Worm (Caenorhabditis elegans) whole organism, early embryonic: Measurements from ENCODE around the gene C25G6.4.

Experiments used
- B0310.2 ChIP-seq: sonication (generic microtip); optimal IDR thresholded peaks from 2 replicates; lab custom pipeline; 2016; ENCODE audit warnings: mild to moderate bottlenecking, missing genetic modification characterization, missing compliant biosample characterization
- F13C5.2 ChIP-seq: sonication (generic microtip); optimal IDR thresholded peaks from 2 replicates; lab custom pipeline; 2017; ENCODE audit warnings: mild to moderate bottlenecking, missing genetic modification characterization, inconsistent platforms, missing compliant biosample characterization
- aly-1 ChIP-seq: sonication (generic microtip); optimal IDR thresholded peaks from 2 replicates; lab custom pipeline; 2016; ENCODE audit warnings: missing genetic modification characterization, missing compliant biosample characterization
- ama-1 ChIP-seq: fragments of 150-350 bp; optimal IDR thresholded peaks from 2 replicates; lab custom pipeline; 2014
- ceh-13 ChIP-seq: fragments of 200-800 bp; sonication (Bioruptor generic); optimal IDR thresholded peaks from 2 replicates; lab custom pipeline; 2018; ENCODE audit warnings: mild to moderate bottlenecking, missing genetic modification characterization, missing compliant biosample characterization
- ceh-36 ChIP-seq: sonication (generic microtip); optimal IDR thresholded peaks from 2 replicates; lab custom pipeline; 2016; ENCODE audit warnings: missing genetic modification characterization, inconsistent platforms, missing compliant biosample characterization
- ets-7 ChIP-seq: sonication (generic microtip); optimal IDR thresholded peaks from 2 replicates; lab custom pipeline; 2016; ENCODE audit warnings: missing genotype, missing genetic modification characterization, missing compliant biosample characterization
- flt-1 ChIP-seq: fragments of 200-800 bp; sonication (Bioruptor generic); IDR thresholded peaks from 2 replicates; pipeline ENCODE4 v1.3.6; 2022; ENCODE audit warnings: missing genetic modification characterization, missing compliant biosample characterization
- hmbx-1 ChIP-seq: sonication (generic microtip); optimal IDR thresholded peaks from 2 replicates; lab custom pipeline; 2016; ENCODE audit warnings: mild to moderate bottlenecking, missing genetic modification characterization, missing compliant biosample characterization
- hmg-4 ChIP-seq: fragments of 200-800 bp; sonication (Bioruptor generic); optimal IDR thresholded peaks from 2 replicates; lab custom pipeline; 2018; ENCODE audit warnings: mild to moderate bottlenecking, missing genetic modification characterization, missing compliant biosample characterization
- hnd-1 ChIP-seq: sonication (generic microtip); optimal IDR thresholded peaks from 2 replicates; lab custom pipeline; 2016; ENCODE audit warnings: missing genetic modification characterization, missing compliant biosample characterization
- pes-1 ChIP-seq: fragments of 200-800 bp; sonication (Bioruptor generic); IDR thresholded peaks from 2 replicates; pipeline ENCODE4 v1.3.6; 2022; ENCODE audit warnings: missing genetic modification reagents, missing genetic modification characterization, missing compliant biosample characterization
- scrt-1 ChIP-seq: fragments of 200-800 bp; sonication (Bioruptor generic); IDR thresholded peaks from 2 replicates; pipeline ENCODE4 v1.3.6; 2022; ENCODE audit warnings: missing genetic modification characterization, missing compliant biosample characterization
- sea-1 ChIP-seq: fragments of 200-800 bp; sonication (Bioruptor generic); conservative IDR thresholded peaks from 2 replicates; pipeline ENCODE4 v1.3.6; 2022; ENCODE audit warnings: missing genetic modification characterization, missing compliant biosample characterization
- tbx-11 ChIP-seq: fragments of 200-800 bp; sonication (Bioruptor generic); IDR thresholded peaks from 2 replicates; pipeline ENCODE4 v1.3.6; 2022; ENCODE audit warnings: missing genetic modification characterization, missing compliant biosample characterization
- tbx-37 ChIP-seq: fragments of 200-800 bp; sonication (Bioruptor generic); conservative IDR thresholded peaks from 2 replicates; pipeline ENCODE4 v1.3.6; 2022; ENCODE audit warnings: missing genetic modification reagents, missing genetic modification characterization, missing compliant biosample characterization
- tra-4 ChIP-seq: sonication (generic microtip); optimal IDR thresholded peaks from 2 replicates; lab custom pipeline; 2017; ENCODE audit warnings: missing genetic modification characterization, missing compliant biosample characterization

Gene C25G6.4

ce11 chrX:1249738-1250137 lies at the start of gene C25G6.4:
C25G6.4 (minus strand) TSS chrX:1249838.
- TF ChIP-seq pes-1 (GFP tag; lab: Robert Waterston, UW) (no peak), B0310.2 (tag; lab: Kevin White, UChicago) (no peak), flt-1 (GFP tag; lab: Robert Waterston, UW) (no peak), ceh-36 (tag; lab: Kevin White, UChicago) (no peak), ceh-13 (GFP tag; lab: Kevin White, UChicago) (no peak), tra-4 (tag; lab: Kevin White, UChicago) (no peak), ama-1 (lab: Kevin White, UChicago) (no peak), ets-7 (tag; lab: Kevin White, UChicago) (no peak), scrt-1 (no peak), tbx-11 (GFP tag; lab: Robert Waterston, UW) (no peak), hmbx-1 (no peak), tbx-37 (no peak), aly-1 (no peak), hnd-1 (tag; lab: Kevin White, UChicago) (no peak), F13C5.2 (no peak), sea-1 (GFP tag; lab: Robert Waterston, UW) (no peak), hmg-4 (GFP tag; lab: Kevin White, UChicago) (no peak)

ce11 chrX:1295713-1296112 lies 46.1 kb upstream of the C25G6.4 start:
- no peak for TF ChIP-seq scrt-1

- TF ChIP-seq B0310.2 (tag; lab: Kevin White, UChicago) (no peak), tbx-37 (no peak), scrt-1 (no peak), hmg-4 (GFP tag; lab: Kevin White, UChicago) (no peak), flt-1 (GFP tag; lab: Robert Waterston, UW) (no peak), ceh-36 (tag; lab: Kevin White, UChicago) (no peak), hnd-1 (tag; lab: Kevin White, UChicago) (no peak), hmbx-1 (no peak), ceh-13 (GFP tag; lab: Kevin White, UChicago) (no peak), tra-4 (tag; lab: Kevin White, UChicago) (no peak), tbx-11 (GFP tag; lab: Robert Waterston, UW) (no peak), pes-1 (GFP tag; lab: Robert Waterston, UW) (no peak), F13C5.2 (no peak), sea-1 (GFP tag; lab: Robert Waterston, UW) (no peak), aly-1 (no peak)
Measured at ce11 chrX:1294607-1295303, 45.1 kb upstream of the C25G6.4 start, which contains the start of gene dop-4. dop-4 (plus strand) TSS chrX:1295253.

ce11 chrX:1293471-1293870 lies 43.8 kb upstream of the C25G6.4 start:
- TF ChIP-seq tbx-37 = no peak
- TF ChIP-seq ceh-13 (GFP tag; lab: Kevin White, UChicago) = no peak
- no peak for TF ChIP-seq scrt-1
- TF ChIP-seq hmbx-1 = no peak
- no peak for TF ChIP-seq aly-1

ce11 chrX:1292894-1293293 lies 43.3 kb upstream of the C25G6.4 start:
- TF ChIP-seq sea-1 (GFP tag; lab: Robert Waterston, UW) (no peak), flt-1 (GFP tag; lab: Robert Waterston, UW) (no peak), B0310.2 (tag; lab: Kevin White, UChicago) (no peak)

- TF ChIP-seq ceh-13 (GFP tag; lab: Kevin White, UChicago) = no peak
- no peak for TF ChIP-seq pes-1 (GFP tag; lab: Robert Waterston, UW)
- TF ChIP-seq F13C5.2 = no peak
- TF ChIP-seq hmbx-1 = no peak
- no peak for TF ChIP-seq ceh-36 (tag; lab: Kevin White, UChicago)
- no peak for TF ChIP-seq ets-7 (tag; lab: Kevin White, UChicago)
- TF ChIP-seq ama-1 (lab: Kevin White, UChicago) = no peak
- TF ChIP-seq hnd-1 (tag; lab: Kevin White, UChicago) = no peak
- TF ChIP-seq tbx-37 = no peak
- no peak for TF ChIP-seq sea-1 (GFP tag; lab: Robert Waterston, UW)
- no peak for TF ChIP-seq hmg-4 (GFP tag; lab: Kevin White, UChicago)
- TF ChIP-seq aly-1 = no peak
- no peak for TF ChIP-seq flt-1 (GFP tag; lab: Robert Waterston, UW)
- TF ChIP-seq tbx-11 (GFP tag; lab: Robert Waterston, UW) = no peak
- no peak for TF ChIP-seq scrt-1
- no peak for TF ChIP-seq B0310.2 (tag; lab: Kevin White, UChicago)
- no peak for TF ChIP-seq tra-4 (tag; lab: Kevin White, UChicago)
Measured at ce11 chrX:1272539-1272938, 22.9 kb upstream of the C25G6.4 start, which contains the start of gene C52B11.5. C52B11.5 (plus strand) TSS chrX:1272788.

ce11 chrX:1270598-1270997 lies 21.0 kb upstream of the C25G6.4 start, which contains the start of gene C25G6.1:
C25G6.1 (plus strand) TSS chrX:1270898.
- no peak for TF ChIP-seq ceh-36 (tag; lab: Kevin White, UChicago)
- TF ChIP-seq hmbx-1 = no peak
- TF ChIP-seq pes-1 (GFP tag; lab: Robert Waterston, UW) = no peak
- TF ChIP-seq ets-7 (tag; lab: Kevin White, UChicago) = no peak
- TF ChIP-seq sea-1 (GFP tag; lab: Robert Waterston, UW) = no peak
- no peak for TF ChIP-seq flt-1 (GFP tag; lab: Robert Waterston, UW)
- TF ChIP-seq ceh-13 (GFP tag; lab: Kevin White, UChicago) = no peak
- TF ChIP-seq tra-4 (tag; lab: Kevin White, UChicago) = no peak
- TF ChIP-seq scrt-1 = no peak
- TF ChIP-seq F13C5.2 = no peak
- TF ChIP-seq aly-1 = no peak
- TF ChIP-seq ama-1 (lab: Kevin White, UChicago) = no peak
- no peak for TF ChIP-seq tbx-11 (GFP tag; lab: Robert Waterston, UW)

- TF ChIP-seq tbx-37 (no peak), aly-1 (no peak), scrt-1 (no peak), hmbx-1 (no peak), hnd-1 (tag; lab: Kevin White, UChicago) (no peak), pes-1 (GFP tag; lab: Robert Waterston, UW) (no peak), tbx-11 (GFP tag; lab: Robert Waterston, UW) (no peak), flt-1 (GFP tag; lab: Robert Waterston, UW) (no peak), F13C5.2 (no peak), tra-4 (tag; lab: Kevin White, UChicago) (no peak), ama-1 (lab: Kevin White, UChicago) (no peak), ceh-36 (tag; lab: Kevin White, UChicago) (no peak), ceh-13 (GFP tag; lab: Kevin White, UChicago) (no peak), sea-1 (GFP tag; lab: Robert Waterston, UW) (no peak), B0310.2 (tag; lab: Kevin White, UChicago) (no peak), ets-7 (tag; lab: Kevin White, UChicago) (no peak), hmg-4 (GFP tag; lab: Kevin White, UChicago) (no peak)
Measured at ce11 chrX:1265336-1265735, 15.7 kb upstream of the C25G6.4 start.
